Worm (Caenorhabditis elegans) whole organism, L4 larva: ENCODE data around the gene ucp-4.

ENCODE experiments used
- gei-8 ChIP-seq: fragments of 200-800 bp; sonication (Bioruptor generic); optimal IDR thresholded peaks from 2 replicates; lab custom pipeline; 2018; ENCODE audit warnings: mild to moderate bottlenecking, missing genetic modification characterization, missing compliant biosample characterization
- nhr-11 ChIP-seq: fragments of 150-350 bp; optimal IDR thresholded peaks from 2 replicates; lab custom pipeline; 2014; ENCODE audit warnings: missing biosample characterization, missing genetic modification characterization

DNA sequence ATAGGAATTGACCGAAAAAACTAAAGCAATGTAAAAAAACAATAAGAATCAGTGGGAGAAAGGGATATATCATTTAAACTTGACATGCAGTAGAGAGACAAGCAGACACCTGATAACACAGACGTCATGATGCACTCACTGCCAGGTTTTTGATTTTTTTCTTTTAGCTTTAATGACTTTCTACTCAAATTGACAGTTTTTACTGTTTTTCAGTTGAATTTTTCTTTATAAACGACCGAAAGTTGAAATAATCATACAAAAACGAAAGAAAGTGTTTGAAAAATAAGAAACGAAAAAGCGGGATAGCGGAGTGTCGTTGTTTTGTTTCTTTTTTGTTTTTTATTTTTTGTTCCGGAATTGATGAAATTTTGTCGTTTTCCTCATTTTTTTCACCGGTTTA is at the start of gene ucp-4:
- TF ChIP-seq nhr-11 (tag; lab: Kevin White, UChicago) (no peak), gei-8 (no peak)
